Fruit fly (Drosophila melanogaster) whole organism, embryonic: ENCODE measurements around the gene Galphai.

Source experiments
- Blimp-1 ChIP-seq: fragments of 200-800 bp; sonication (Bioruptor generic); optimal IDR thresholded peaks from 3 replicates; lab custom pipeline; 2018; ENCODE audit warnings: missing biosample characterization, missing genetic modification characterization, mild to moderate bottlenecking, moderate library complexity, missing genetic modification reagents
- CG10209 ChIP-seq: fragments of 200-800 bp; sonication (Bioruptor generic); optimal IDR thresholded peaks from 3 replicates; lab custom pipeline; 2017; ENCODE audit warnings: missing biosample characterization, mild to moderate bottlenecking, missing genetic modification characterization, missing genetic modification reagents
- CG1024 ChIP-seq: fragments of 200-800 bp; sonication (Bioruptor generic); IDR thresholded peaks from 2 replicates; pipeline ENCODE4 v1.3.6; 2022; ENCODE audit warnings: missing biosample characterization, missing genetic modification characterization
- CG12219 ChIP-seq: fragments of 200-800 bp; sonication (Bioruptor generic); optimal IDR thresholded peaks from 3 replicates; lab custom pipeline; 2018; ENCODE audit warnings: missing biosample characterization, mild to moderate bottlenecking, missing genetic modification characterization
- CG1233 ChIP-seq: fragments of 200-800 bp; sonication (Bioruptor generic); optimal IDR thresholded peaks from 4 replicates; lab custom pipeline; 2018; ENCODE audit warnings: missing biosample characterization, mild to moderate bottlenecking, missing genetic modification characterization
- CG12659 ChIP-seq: fragments of 200-800 bp; sonication (Bioruptor generic); optimal IDR thresholded peaks from 3 replicates; lab custom pipeline; 2017; ENCODE audit warnings: mild to moderate bottlenecking, missing biosample characterization, missing genetic modification reagents, missing genetic modification characterization
- CG15479 ChIP-seq: fragments of 200-800 bp; sonication (Bioruptor generic); optimal IDR thresholded peaks from 3 replicates; lab custom pipeline; 2019; ENCODE audit warnings: missing biosample characterization, mild to moderate bottlenecking, missing genetic modification characterization, moderate library complexity
- CG15514 ChIP-seq: fragments of 200-800 bp; sonication (Bioruptor generic); optimal IDR thresholded peaks from 3 replicates; lab custom pipeline; 2017; ENCODE audit warnings: missing biosample characterization, missing genetic modification characterization, mild to moderate bottlenecking, moderate library complexity, missing genetic modification reagents
- CG15601 ChIP-seq: fragments of 200-800 bp; sonication (Bioruptor generic); optimal IDR thresholded peaks from 3 replicates; lab custom pipeline; 2019; ENCODE audit warnings: missing biosample characterization, mild to moderate bottlenecking, missing genetic modification characterization, moderate library complexity
- CG1647 ChIP-seq: fragments of 200-800 bp; sonication (Bioruptor generic); optimal IDR thresholded peaks from 3 replicates; lab custom pipeline; 2016; ENCODE audit warnings: missing biosample characterization, missing genetic modification characterization
- CG17385 ChIP-seq: fragments of 200-800 bp; sonication (Bioruptor generic); optimal IDR thresholded peaks from 3 replicates; lab custom pipeline; 2018; ENCODE audit warnings: missing biosample characterization, mild to moderate bottlenecking, missing genetic modification characterization
- CG1832 ChIP-seq: fragments of 200-800 bp; sonication (Bioruptor generic); optimal IDR thresholded peaks from 2 replicates; lab custom pipeline; 2017; ENCODE audit warnings: missing biosample characterization, mild to moderate bottlenecking, missing genetic modification characterization, inconsistent platforms
- CG3163 ChIP-seq: fragments of 200-800 bp; sonication (Bioruptor generic); optimal IDR thresholded peaks from 3 replicates; lab custom pipeline; 2016; ENCODE audit warnings: missing biosample characterization, missing genetic modification characterization
- CG3726 ChIP-seq: fragments of 200-800 bp; sonication (Bioruptor generic); IDR thresholded peaks from 3 replicates; pipeline ENCODE4, ENCODE4 v1.3.6; 2022; ENCODE audit warnings: missing biosample characterization, missing genetic modification characterization
- CG6765 ChIP-seq: fragments of 200-800 bp; sonication (Bioruptor generic); optimal IDR thresholded peaks from 3 replicates; lab custom pipeline; 2017; ENCODE audit warnings: missing biosample characterization, mild to moderate bottlenecking, missing genetic modification characterization
- CG6791 ChIP-seq: fragments of 200-800 bp; sonication (Bioruptor generic); IDR thresholded peaks from 3 replicates; pipeline ENCODE4 v1.3.6; 2022; ENCODE audit warnings: missing biosample characterization, missing genetic modification characterization; ENCODE audit not compliant: partially characterized antibody
- CG6813 ChIP-seq: fragments of 200-800 bp; sonication (Bioruptor generic); optimal IDR thresholded peaks from 2 replicates; lab custom pipeline; 2017; ENCODE audit warnings: missing biosample characterization, missing genetic modification characterization, mild to moderate bottlenecking, moderate library complexity, missing genetic modification reagents
- CG7786 ChIP-seq: fragments of 200-800 bp; sonication (Bioruptor generic); optimal IDR thresholded peaks from 2 replicates; lab custom pipeline; 2016; ENCODE audit warnings: missing biosample characterization, missing genetic modification characterization
- CTCF ChIP-seq: fragments of 200-800 bp; sonication (Bioruptor generic); optimal IDR thresholded peaks from 2 replicates; lab custom pipeline; 2017; ENCODE audit warnings: missing biosample characterization, mild to moderate bottlenecking, missing genetic modification characterization, moderate library complexity
- Camta ChIP-seq: fragments of 200-800 bp; sonication (Bioruptor generic); optimal IDR thresholded peaks from 2 replicates; lab custom pipeline; 2016; ENCODE audit warnings: missing biosample characterization, missing genetic modification characterization
- CrebB ChIP-seq: fragments of 200-800 bp; sonication (Bioruptor generic); optimal IDR thresholded peaks from 3 replicates; lab custom pipeline; 2018; ENCODE audit warnings: missing biosample characterization, mild to moderate bottlenecking, missing genetic modification characterization
- Drgx ChIP-seq: fragments of 200-800 bp; sonication (Bioruptor generic); IDR thresholded peaks from 2 replicates; pipeline ENCODE4 v1.3.6; 2022; ENCODE audit warnings: missing biosample characterization, missing genetic modification characterization
- Hsf ChIP-seq: fragments of 200-800 bp; sonication (Bioruptor generic); optimal IDR thresholded peaks from 3 replicates; lab custom pipeline; 2016; ENCODE audit warnings: missing biosample characterization, missing genetic modification characterization
- Kr ChIP-seq: fragments of 200-800 bp; sonication (Bioruptor generic); optimal IDR thresholded peaks from 2 replicates; lab custom pipeline; 2017; ENCODE audit warnings: missing biosample characterization, mild to moderate bottlenecking, missing genetic modification characterization
- NC2α ChIP-seq: fragments of 200-800 bp; sonication (Bioruptor generic); optimal IDR thresholded peaks from 2 replicates; lab custom pipeline; 2016; ENCODE audit warnings: missing biosample characterization, missing genetic modification characterization
- NfI ChIP-seq: fragments of 200-800 bp; sonication (Bioruptor generic); optimal IDR thresholded peaks from 3 replicates; lab custom pipeline; 2018; ENCODE audit warnings: missing biosample characterization, mild to moderate bottlenecking, missing genetic modification characterization, moderate library complexity
- Sry-β ChIP-seq: fragments of 200-800 bp; sonication (Bioruptor generic); optimal IDR thresholded peaks from 2 replicates; lab custom pipeline; 2018; ENCODE audit warnings: missing biosample characterization, mild to moderate bottlenecking, missing genetic modification characterization, moderate library complexity
- Taf1 ChIP-seq: fragments of 200-800 bp; sonication (Bioruptor generic); IDR thresholded peaks from 2 replicates; pipeline ENCODE4 v1.3.6; 2022; ENCODE audit warnings: missing biosample characterization, missing genetic modification characterization
- Usf ChIP-seq: fragments of 200-800 bp; sonication (Bioruptor generic); optimal IDR thresholded peaks from 2 replicates; lab custom pipeline; 2017; ENCODE audit warnings: missing genotype, missing biosample characterization, missing genetic modification characterization
- Xrp1 ChIP-seq: fragments of 200-800 bp; sonication (Bioruptor generic); IDR thresholded peaks from 2 replicates; pipeline ENCODE4 v1.3.6; 2022; ENCODE audit warnings: missing biosample characterization, missing genetic modification characterization
- ash1 ChIP-seq: fragments of 200-800 bp; sonication (Bioruptor generic); optimal IDR thresholded peaks from 2 replicates; lab custom pipeline; 2018; ENCODE audit warnings: missing biosample characterization, mild to moderate bottlenecking, missing genetic modification characterization
- bcd ChIP-seq: fragments of 200-800 bp; sonication (Bioruptor generic); optimal IDR thresholded peaks from 2 replicates; lab custom pipeline; 2017; ENCODE audit warnings: missing biosample characterization, mild to moderate bottlenecking, missing genetic modification characterization
- bsh ChIP-seq, 2 experiments: fragments of 200-800 bp; sonication (Bioruptor generic); optimal IDR thresholded peaks; 2 replicates each; lab custom pipeline; 2017 to 2018; ENCODE audit warnings: mild to moderate bottlenecking in 2 of 2, missing biosample characterization in 2 of 2, missing genetic modification characterization in 2 of 2, moderate library complexity in 1 of 2
- ci ChIP-seq: fragments of 200-800 bp; sonication (Bioruptor generic); IDR thresholded peaks from 3 replicates; pipeline ENCODE4 v1.3.6; 2022; ENCODE audit warnings: missing biosample characterization, missing genetic modification characterization
- crp ChIP-seq, 2 experiments: fragments of 200-800 bp; sonication (Bioruptor generic); optimal IDR thresholded peaks; 2 replicates in 1 of 2; 3 replicates in 1 of 2; lab custom pipeline; 2017; ENCODE audit warnings: missing biosample characterization in 2 of 2, missing genetic modification characterization in 2 of 2, mild to moderate bottlenecking in 1 of 2, moderate library complexity in 1 of 2
- ems ChIP-seq: fragments of 200-800 bp; sonication (Bioruptor generic); optimal IDR thresholded peaks from 3 replicates; lab custom pipeline; 2016; ENCODE audit warnings: missing biosample characterization, missing genetic modification characterization
- hb ChIP-seq: fragments of 200-800 bp; sonication (Bioruptor generic); IDR thresholded peaks from 3 replicates; pipeline ENCODE4 v1.3.6; 2022; ENCODE audit warnings: missing biosample characterization, missing genetic modification characterization; ENCODE audit not compliant: partially characterized antibody
- hth ChIP-seq: fragments of >200 bp; optimal IDR thresholded peaks from 2 replicates; lab custom pipeline; 2017; ENCODE audit warnings: inconsistent platforms
- insv ChIP-seq, 2 experiments: fragments of 200-800 bp; sonication (Bioruptor generic); optimal IDR thresholded peaks; 3 replicates each; lab custom pipeline; 2016 to 2018; ENCODE audit warnings: missing biosample characterization in 2 of 2, missing genetic modification characterization in 2 of 2
- jigr1 ChIP-seq: fragments of 200-800 bp; sonication (Bioruptor generic); IDR thresholded peaks from 3 replicates; pipeline ENCODE4 v1.3.6; 2022; ENCODE audit warnings: missing biosample characterization, missing genetic modification characterization
- nerfin-2 ChIP-seq: fragments of 200-800 bp; sonication (Bioruptor generic); IDR thresholded peaks from 2 replicates; pipeline ENCODE4 v1.3.6; 2022; ENCODE audit warnings: missing biosample characterization, missing genetic modification characterization; ENCODE audit not compliant: partially characterized antibody
- odd ChIP-seq: fragments of 200-800 bp; sonication (Bioruptor generic); optimal IDR thresholded peaks from 2 replicates; lab custom pipeline; 2017; ENCODE audit warnings: missing biosample characterization, mild to moderate bottlenecking, missing genetic modification characterization
- onecut ChIP-seq: fragments of 200-800 bp; sonication (Bioruptor generic); IDR thresholded peaks from 2 replicates; pipeline ENCODE4 v1.3.6; 2022; ENCODE audit warnings: missing biosample characterization, missing genetic modification characterization
- org-1 ChIP-seq: fragments of 200-800 bp; sonication (Bioruptor generic); optimal IDR thresholded peaks from 2 replicates; lab custom pipeline; 2017; ENCODE audit warnings: missing biosample characterization, missing genetic modification characterization
- pnt ChIP-seq: fragments of 200-800 bp; sonication (Bioruptor generic); optimal IDR thresholded peaks from 3 replicates; lab custom pipeline; 2016; ENCODE audit warnings: missing biosample characterization, missing genetic modification characterization
- rib ChIP-seq: fragments of 200-800 bp; sonication (Bioruptor generic); IDR thresholded peaks from 2 replicates; pipeline ENCODE4 v1.3.6; 2022; ENCODE audit warnings: missing biosample characterization, missing genetic modification characterization
- sens-2 ChIP-seq: fragments of 200-800 bp; sonication (Bioruptor generic); IDR thresholded peaks from 2 replicates; pipeline ENCODE4 v1.3.6; 2022; ENCODE audit warnings: missing biosample characterization, missing genetic modification characterization
- sisA ChIP-seq: fragments of 200-800 bp; sonication (Bioruptor generic); IDR thresholded peaks from 2 replicates; pipeline ENCODE4 v1.3.6; 2022; ENCODE audit warnings: missing biosample characterization, missing genetic modification characterization
- sr ChIP-seq: fragments of 200-800 bp; sonication (Bioruptor generic); IDR thresholded peaks from 3 replicates; pipeline ENCODE4 v1.3.6; 2022; ENCODE audit warnings: missing biosample characterization, missing genetic modification characterization
- tap ChIP-seq: fragments of 200-800 bp; optimal IDR thresholded peaks from 3 replicates; lab custom pipeline; 2019; ENCODE audit warnings: missing biosample characterization, mild to moderate bottlenecking, missing genetic modification characterization, moderate library complexity
- tna ChIP-seq: fragments of 200-800 bp; sonication (Bioruptor generic); IDR thresholded peaks from 2 replicates; pipeline ENCODE4 v1.3.6; 2022; ENCODE audit warnings: missing biosample characterization, missing genetic modification characterization; ENCODE audit not compliant: partially characterized antibody

The Galphai gene

DNA sequence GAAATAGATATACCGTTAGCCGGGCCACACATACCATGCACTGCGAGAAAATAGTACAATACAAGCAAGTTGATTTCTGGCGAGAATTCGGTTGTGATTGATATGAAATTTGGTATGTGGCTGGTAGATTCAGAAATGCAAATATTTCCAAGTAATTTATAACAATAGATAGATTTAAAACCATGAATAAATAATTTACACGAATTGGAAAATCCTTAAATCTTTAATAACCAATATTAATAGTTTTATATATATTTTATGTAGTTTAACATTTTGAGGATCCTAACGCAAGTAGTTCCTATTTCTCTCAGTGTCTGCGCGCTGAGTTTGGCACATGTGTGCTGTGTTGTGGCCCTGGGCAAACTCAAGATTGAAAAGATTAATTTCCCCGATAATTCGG, 2.0 kb upstream of the Galphai start (continued):
- TF ChIP-seq CG6791 = 0 out of 3 replicates have a peak, but pooled peaks have one; percentile 10
- TF ChIP-seq CG3726 (GFP tag; lab: Robert Waterston, UW) = no peak
- TF ChIP-seq Drgx (GFP tag; lab: Robert Waterston, UW) = no peak
- TF ChIP-seq CG1832 = no peak
- TF ChIP-seq Usf = peak; percentile 33
- no peak for TF ChIP-seq CG6765 (GFP tag; lab: Kevin White, UChicago)
- TF ChIP-seq CG17385 (GFP tag; lab: Kevin White, UChicago) = peak; percentile 33
- TF ChIP-seq bcd = peak; percentile 38
- TF ChIP-seq Taf1 (GFP tag; lab: Robert Waterston, UW) = no peak
- TF ChIP-seq CG12219 (GFP tag; lab: Kevin White, UChicago) = peak; percentile 6
- no peak for TF ChIP-seq CG3163 (GFP tag; lab: Kevin White, UChicago)
- no peak for TF ChIP-seq Kr (GFP tag; lab: Kevin White, UChicago)
- no peak for TF ChIP-seq Hsf
- no peak for TF ChIP-seq hth
- TF ChIP-seq CG15601 = peak; percentile 15
- peak; percentile 25 for TF ChIP-seq org-1
- TF ChIP-seq pnt (GFP tag; lab: Kevin White, UChicago) = peak; percentile 13
- no peak for TF ChIP-seq crp (GFP tag; optimal IDR thresholded peaks at IDR 0.05; lab: Kevin White, UChicago)
- TF ChIP-seq Blimp-1 (GFP tag; lab: Kevin White, UChicago) = peak; percentile 43
- TF ChIP-seq CG15479 (GFP tag; lab: Kevin White, UChicago) = no peak
- no peak for TF ChIP-seq CTCF (GFP tag; lab: Kevin White, UChicago)
- TF ChIP-seq insv (GFP tag; optimal IDR thresholded peaks at IDR 0.05; lab: Kevin White, UChicago) = no peak
- no peak for TF ChIP-seq CG15514
- TF ChIP-seq CG12659 (GFP tag; lab: Kevin White, UChicago) = peak; percentile 33
- no peak for TF ChIP-seq jigr1
- TF ChIP-seq Sry-β (GFP tag; lab: Kevin White, UChicago) = no peak
- TF ChIP-seq NfI (GFP tag; lab: Kevin White, UChicago) = no peak
- TF ChIP-seq ash1 (GFP tag; lab: Kevin White, UChicago) = no peak
- TF ChIP-seq ci (GFP tag; lab: Robert Waterston, UW) = no peak
- TF ChIP-seq CG7786 = no peak
- TF ChIP-seq CG1647 (GFP tag; lab: Kevin White, UChicago) = no peak
- TF ChIP-seq tap (tag; lab: Kevin White, UChicago) = no peak
- no peak for TF ChIP-seq CG1233 (GFP tag; lab: Kevin White, UChicago)
- no peak for TF ChIP-seq nerfin-2 (GFP tag; lab: Robert Waterston, UW)
- no peak for TF ChIP-seq CrebB (tag; lab: Kevin White, UChicago)
- TF ChIP-seq rib (GFP tag; lab: Robert Waterston, UW) = no peak
- TF ChIP-seq hb = no peak
- no peak for TF ChIP-seq tna (GFP tag; lab: Robert Waterston, UW)
- TF ChIP-seq onecut = peak; percentile 38; the same call in 1 of the 2 replicates
- no peak for TF ChIP-seq sr
- TF ChIP-seq Camta (GFP tag; lab: Kevin White, UChicago) = no peak
- peak; percentile 25 for TF ChIP-seq odd (GFP tag; lab: Kevin White, UChicago)
- 0 out of 2 replicates have a peak, but pooled peaks have one; percentile 24 for TF ChIP-seq CG1024 (GFP tag; lab: Robert Waterston, UW)
- TF ChIP-seq ems (GFP tag; lab: Kevin White, UChicago) = peak; percentile 2
- TF ChIP-seq sisA (GFP tag; lab: Robert Waterston, UW) = peak; percentile 61
- peak in 1 of 2 experiments; percentile 58 for TF ChIP-seq bsh (GFP tag; optimal IDR thresholded peaks at IDR 0.05; lab: Kevin White, UChicago)
- TF ChIP-seq CG10209 = peak; percentile 49
- TF ChIP-seq sens-2 (GFP tag; lab: Robert Waterston, UW) = no peak
- no peak for TF ChIP-seq NC2α
- peak; percentile 12 for TF ChIP-seq CG6813 (GFP tag; lab: Kevin White, UChicago)
- TF ChIP-seq Xrp1 (GFP tag; lab: Robert Waterston, UW) = peak; percentile 61
